Fruit fly (Drosophila melanogaster) whole organism, embryonic: ENCODE measurements around the gene shf.

ENCODE experiments used
- Atf3 ChIP-seq: fragments of 200-800 bp; sonication (Bioruptor generic); optimal IDR thresholded peaks from 3 replicates; lab custom pipeline; 2016; ENCODE audit warnings: missing biosample characterization, missing genetic modification characterization
- BtbVII ChIP-seq: fragments of 200-800 bp; sonication (Bioruptor generic); optimal IDR thresholded peaks from 3 replicates; lab custom pipeline; 2017; ENCODE audit warnings: missing biosample characterization, mild to moderate bottlenecking, missing genetic modification characterization
- CG10565 ChIP-seq: fragments of 200-800 bp; sonication (Bioruptor generic); optimal IDR thresholded peaks from 3 replicates; lab custom pipeline; 2016; ENCODE audit warnings: missing biosample characterization, mild to moderate bottlenecking, missing genetic modification characterization
- CG10654 ChIP-seq: fragments of 200-800 bp; sonication (Bioruptor generic); optimal IDR thresholded peaks from 2 replicates; lab custom pipeline; 2016; ENCODE audit warnings: missing biosample characterization, missing genetic modification characterization
- CG10959 ChIP-seq: fragments of 200-800 bp; sonication (Bioruptor generic); IDR thresholded peaks from 2 replicates; pipeline ENCODE4 v1.3.6; 2022; ENCODE audit warnings: missing biosample characterization, missing genetic modification characterization
- CG11696 ChIP-seq: fragments of 200-800 bp; sonication (Bioruptor generic); IDR thresholded peaks from 2 replicates; pipeline ENCODE4 v1.3.6; 2022; ENCODE audit warnings: missing biosample characterization, missing genetic modification characterization
- CG12659 ChIP-seq: fragments of 200-800 bp; sonication (Bioruptor generic); optimal IDR thresholded peaks from 3 replicates; lab custom pipeline; 2017; ENCODE audit warnings: mild to moderate bottlenecking, missing biosample characterization, missing genetic modification reagents, missing genetic modification characterization
- CG13424 ChIP-seq: fragments of 200-800 bp; sonication (Bioruptor generic); optimal IDR thresholded peaks from 2 replicates; lab custom pipeline; 2019; ENCODE audit warnings: missing biosample characterization, mild to moderate bottlenecking, missing genetic modification characterization, moderate library complexity
- CG14667 ChIP-seq: fragments of 200-800 bp; sonication (Bioruptor generic); IDR thresholded peaks from 2 replicates; pipeline ENCODE4 v1.3.6; 2022; ENCODE audit warnings: missing biosample characterization, missing genetic modification characterization
- CG16813 ChIP-seq: fragments of 200-800 bp; sonication (Bioruptor generic); IDR thresholded peaks from 3 replicates; pipeline ENCODE4 v1.3.6; 2022; ENCODE audit warnings: missing biosample characterization, missing genetic modification characterization; ENCODE audit not compliant: partially characterized antibody
- CG17568 ChIP-seq: fragments of 200-800 bp; sonication (Bioruptor generic); optimal IDR thresholded peaks from 2 replicates; lab custom pipeline; 2018; ENCODE audit warnings: missing biosample characterization, mild to moderate bottlenecking, missing genetic modification characterization, moderate library complexity
- CG1832 ChIP-seq: fragments of 200-800 bp; sonication (Bioruptor generic); optimal IDR thresholded peaks from 2 replicates; lab custom pipeline; 2017; ENCODE audit warnings: missing biosample characterization, mild to moderate bottlenecking, missing genetic modification characterization, inconsistent platforms
- CG2129 ChIP-seq: fragments of 200-800 bp; sonication (Bioruptor generic); IDR thresholded peaks from 2 replicates; pipeline ENCODE4 v1.3.6; 2022; ENCODE audit warnings: missing biosample characterization, missing genetic modification characterization; ENCODE audit not compliant: partially characterized antibody
- CG31388 ChIP-seq: fragments of 200-800 bp; sonication (Bioruptor generic); optimal IDR thresholded peaks from 2 replicates; lab custom pipeline; 2016; ENCODE audit warnings: missing biosample characterization, missing genetic modification characterization
- CG34224 ChIP-seq: fragments of 200-800 bp; sonication (Bioruptor generic); IDR thresholded peaks from 3 replicates; pipeline ENCODE4 v1.3.6; 2022; ENCODE audit warnings: missing biosample characterization, missing genetic modification characterization; ENCODE audit not compliant: partially characterized antibody
- CG4282 ChIP-seq: fragments of 200-800 bp; sonication (Bioruptor generic); optimal IDR thresholded peaks from 2 replicates; lab custom pipeline; 2016; ENCODE audit warnings: missing biosample characterization, missing genetic modification characterization
- CG4617 ChIP-seq: fragments of 200-800 bp; sonication (Bioruptor generic); optimal IDR thresholded peaks from 3 replicates; lab custom pipeline; 2016; ENCODE audit warnings: missing biosample characterization, missing genetic modification characterization, borderline replicate concordance
- CG6654 ChIP-seq: fragments of 200-800 bp; sonication (Bioruptor generic); optimal IDR thresholded peaks from 2 replicates; lab custom pipeline; 2017; ENCODE audit warnings: missing biosample characterization, mild to moderate bottlenecking, missing genetic modification characterization
- CG8281 ChIP-seq: fragments of 200-800 bp; sonication (Bioruptor generic); optimal IDR thresholded peaks from 2 replicates; lab custom pipeline; 2018; ENCODE audit warnings: missing biosample characterization, mild to moderate bottlenecking, missing genetic modification characterization, moderate library complexity
- CG8388 ChIP-seq: fragments of 200-800 bp; sonication (Bioruptor generic); optimal IDR thresholded peaks from 2 replicates; lab custom pipeline; 2019; ENCODE audit warnings: missing biosample characterization, mild to moderate bottlenecking, missing genetic modification characterization, moderate library complexity
- CTCF ChIP-seq: fragments of 200-800 bp; sonication (Bioruptor generic); optimal IDR thresholded peaks from 2 replicates; lab custom pipeline; 2017; ENCODE audit warnings: missing biosample characterization, mild to moderate bottlenecking, missing genetic modification characterization, moderate library complexity
- Dad ChIP-seq: fragments of 200-800 bp; sonication (Bioruptor generic); optimal IDR thresholded peaks from 3 replicates; lab custom pipeline; 2016; ENCODE audit warnings: missing biosample characterization, missing genetic modification characterization
- Doc2 ChIP-seq: fragments of 200-800 bp; sonication (Bioruptor generic); IDR thresholded peaks from 2 replicates; pipeline ENCODE4 v1.3.6; 2022; ENCODE audit warnings: missing biosample characterization, missing genetic modification characterization
- Drgx ChIP-seq: fragments of 200-800 bp; sonication (Bioruptor generic); IDR thresholded peaks from 2 replicates; pipeline ENCODE4 v1.3.6; 2022; ENCODE audit warnings: missing biosample characterization, missing genetic modification characterization
- Gug ChIP-seq: fragments of 200-800 bp; sonication (Bioruptor generic); IDR thresholded peaks from 4 replicates; pipeline ENCODE4 v1.3.6; 2022; ENCODE audit warnings: missing biosample characterization, missing genetic modification characterization
- Hmx ChIP-seq: fragments of 200-800 bp; sonication (Bioruptor generic); optimal IDR thresholded peaks from 2 replicates; lab custom pipeline; 2016; ENCODE audit warnings: missing biosample characterization, missing genetic modification characterization
- Lhr ChIP-seq: fragments of 200-800 bp; sonication (Bioruptor generic); optimal IDR thresholded peaks from 3 replicates; lab custom pipeline; 2017; ENCODE audit warnings: mild to moderate bottlenecking, missing biosample characterization, missing genetic modification reagents, missing genetic modification characterization
- Med ChIP-seq: fragments of 200-800 bp; sonication (Bioruptor generic); peaks from one replicate; lab custom pipeline; 2016; ENCODE audit warnings: missing biosample characterization, missing genetic modification characterization, mild to moderate bottlenecking, inconsistent platforms, moderate library complexity
- NC2β ChIP-seq: fragments of 200-800 bp; sonication (Bioruptor generic); optimal IDR thresholded peaks from 2 replicates; lab custom pipeline; 2016; ENCODE audit warnings: missing biosample characterization, missing genetic modification characterization
- NfI ChIP-seq: fragments of 200-800 bp; sonication (Bioruptor generic); optimal IDR thresholded peaks from 3 replicates; lab custom pipeline; 2018; ENCODE audit warnings: missing biosample characterization, mild to moderate bottlenecking, missing genetic modification characterization, moderate library complexity
- Opbp ChIP-seq: fragments of 200-800 bp; sonication (Bioruptor generic); IDR thresholded peaks from 3 replicates; pipeline ENCODE4 v1.3.6; 2022; ENCODE audit warnings: missing biosample characterization, missing genetic modification characterization; ENCODE audit not compliant: partially characterized antibody
- Optix ChIP-seq: fragments of 200-800 bp; sonication (Bioruptor generic); IDR thresholded peaks from 3 replicates; pipeline ENCODE4 v1.3.6; 2022; ENCODE audit warnings: missing biosample characterization, missing genetic modification characterization
- TFAM ChIP-seq: fragments of 200-800 bp; sonication (Bioruptor generic); optimal IDR thresholded peaks from 2 replicates; lab custom pipeline; 2017; ENCODE audit warnings: missing biosample characterization, missing genetic modification characterization, inconsistent platforms
- aop ChIP-seq: fragments of 200-800 bp; sonication (Bioruptor generic); IDR thresholded peaks from 2 replicates; pipeline ENCODE4 v1.3.6; 2022; ENCODE audit warnings: missing biosample characterization, missing genetic modification characterization
- az2 ChIP-seq: fragments of 200-800 bp; sonication (Bioruptor generic); optimal IDR thresholded peaks from 3 replicates; lab custom pipeline; 2016; ENCODE audit warnings: missing biosample characterization, missing genetic modification characterization
- bcd ChIP-seq: fragments of 200-800 bp; sonication (Bioruptor generic); optimal IDR thresholded peaks from 2 replicates; lab custom pipeline; 2017; ENCODE audit warnings: missing biosample characterization, mild to moderate bottlenecking, missing genetic modification characterization
- corto ChIP-seq: fragments of 200-800 bp; sonication (Bioruptor generic); optimal IDR thresholded peaks from 2 replicates; lab custom pipeline; 2016; ENCODE audit warnings: missing biosample characterization, mild to moderate bottlenecking, missing genetic modification characterization, moderate library complexity
- crp ChIP-seq, 2 experiments: fragments of 200-800 bp; sonication (Bioruptor generic); optimal IDR thresholded peaks; 2 replicates in 1 of 2; 3 replicates in 1 of 2; lab custom pipeline; 2017; ENCODE audit warnings: missing biosample characterization in 2 of 2, missing genetic modification characterization in 2 of 2, mild to moderate bottlenecking in 1 of 2, moderate library complexity in 1 of 2
- eyg ChIP-seq: fragments of 200-800 bp; sonication (Bioruptor generic); optimal IDR thresholded peaks from 3 replicates; lab custom pipeline; 2016; ENCODE audit warnings: missing biosample characterization, missing genetic modification characterization
- gcm ChIP-seq: fragments of 200-800 bp; sonication (Bioruptor generic); optimal IDR thresholded peaks from 2 replicates; lab custom pipeline; 2019; ENCODE audit warnings: missing biosample characterization, mild to moderate bottlenecking, missing genetic modification characterization, moderate library complexity
- her ChIP-seq: fragments of 200-800 bp; sonication (Bioruptor generic); optimal IDR thresholded peaks from 2 replicates; lab custom pipeline; 2016; ENCODE audit warnings: missing biosample characterization, missing genetic modification characterization
- otp ChIP-seq: fragments of 200-800 bp; sonication (Bioruptor generic); IDR thresholded peaks from 3 replicates; pipeline ENCODE4, ENCODE4 v1.3.6; 2022; ENCODE audit warnings: missing biosample characterization, missing genetic modification characterization
- pros ChIP-seq: fragments of 200-800 bp; sonication (Bioruptor generic); optimal IDR thresholded peaks from 3 replicates; lab custom pipeline; 2019; ENCODE audit warnings: missing biosample characterization, mild to moderate bottlenecking, missing genetic modification characterization, moderate library complexity
- slou ChIP-seq: fragments of 200-800 bp; sonication (Bioruptor generic); optimal IDR thresholded peaks from 3 replicates; lab custom pipeline; 2016; ENCODE audit warnings: missing biosample characterization, missing genetic modification characterization
- trh ChIP-seq: fragments of 200-800 bp; sonication (Bioruptor generic); optimal IDR thresholded peaks from 2 replicates; lab custom pipeline; 2016; ENCODE audit warnings: missing biosample characterization, missing genetic modification characterization
- unc-4 ChIP-seq: fragments of 200-800 bp; sonication (Bioruptor generic); IDR thresholded peaks from 2 replicates; pipeline ENCODE4 v1.3.6; 2022; ENCODE audit warnings: missing biosample characterization, missing genetic modification characterization; ENCODE audit not compliant: partially characterized antibody
- unpg ChIP-seq: fragments of 200-800 bp; sonication (Bioruptor generic); optimal IDR thresholded peaks from 3 replicates; lab custom pipeline; 2018; ENCODE audit warnings: missing biosample characterization, mild to moderate bottlenecking, missing genetic modification characterization, moderate library complexity
- vvl ChIP-seq: fragments of 200-800 bp; sonication (Bioruptor generic); IDR thresholded peaks from 2 replicates; pipeline ENCODE4 v1.3.6; 2022; ENCODE audit warnings: missing biosample characterization, missing genetic modification characterization
- zf30C ChIP-seq: fragments of 200-800 bp; sonication (Bioruptor generic); optimal IDR thresholded peaks from 3 replicates; lab custom pipeline; 2018; ENCODE audit warnings: missing biosample characterization, mild to moderate bottlenecking, missing genetic modification characterization

The shf gene

DNA sequence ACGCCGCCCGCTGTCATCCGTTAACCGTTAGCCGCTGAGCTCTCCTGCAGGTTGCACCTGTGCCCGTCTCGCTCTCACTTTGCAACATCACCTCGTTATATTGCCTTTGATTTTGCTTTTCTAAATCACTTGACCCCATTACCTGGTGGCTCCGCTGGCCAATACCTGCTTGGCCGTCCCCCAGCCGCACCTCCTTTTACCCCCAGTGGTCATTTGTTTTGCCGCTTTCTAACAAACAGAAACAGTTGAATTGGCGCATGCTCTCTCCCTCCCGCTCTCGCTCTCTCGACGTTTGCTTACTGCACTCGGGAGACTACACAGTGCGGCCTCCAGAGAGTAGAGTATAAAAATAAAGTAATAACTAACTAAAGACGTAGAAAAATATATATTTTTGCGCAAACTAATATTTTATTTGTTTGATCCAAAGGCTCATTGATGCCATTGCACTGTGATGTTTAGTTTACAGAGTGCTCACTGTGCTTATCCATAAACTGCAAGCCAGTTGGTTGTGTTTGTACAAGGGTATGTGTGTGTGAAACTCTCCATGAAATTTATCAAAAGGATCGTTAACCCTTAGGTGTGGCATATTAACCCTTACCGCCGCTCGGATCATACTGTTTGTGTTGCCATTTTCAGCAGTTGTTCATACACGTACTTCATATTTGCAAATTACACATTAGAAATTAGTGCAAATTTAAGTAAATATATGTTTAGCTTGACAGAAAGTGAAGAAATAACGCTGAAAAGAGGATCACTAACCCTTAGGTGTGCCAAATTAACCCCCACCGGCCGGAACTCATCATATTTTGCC is 25.2 kb upstream of the shf start (continued):
- TF ChIP-seq pros (GFP tag; lab: Kevin White, UChicago) (no peak), bcd (GFP tag; lab: Kevin White, UChicago) (no peak), vvl (GFP tag; lab: Robert Waterston, UW) (peak; percentile 95), aop (peak; percentile 61; the same call in 1 of the 2 replicates), Gug (GFP tag; lab: Robert Waterston, UW) (peak; percentile 90), crp (GFP tag; optimal IDR thresholded peaks at IDR 0.05; lab: Kevin White, UChicago) (peak in 1 of 2 experiments; percentile 17), slou (GFP tag; lab: Kevin White, UChicago) (no peak), CG12659 (peak; percentile 74), her (GFP tag; lab: Kevin White, UChicago) (peak; percentile 59), Drgx (peak; percentile 97), Doc2 (GFP tag; lab: Robert Waterston, UW) (peak; percentile 62; the same call in 1 of the 2 replicates), CG4282 (peak; percentile 30), CG16813 (GFP tag; lab: Robert Waterston, UW) (no peak), Dad (GFP tag; lab: Kevin White, UChicago) (peak; percentile 51), CG4617 (GFP tag; lab: Kevin White, UChicago) (peak; percentile 50), CG8281 (tag; lab: Kevin White, UChicago) (peak; percentile 1), Lhr (GFP tag; lab: Kevin White, UChicago) (peak; percentile 47), CG10654 (peak; percentile 46), NC2β (peak; percentile 56), eyg (no peak), zf30C (GFP tag; lab: Kevin White, UChicago) (no peak), unpg (GFP tag; lab: Kevin White, UChicago) (no peak), CG17568 (GFP tag; lab: Kevin White, UChicago) (no peak), Hmx (GFP tag; lab: Kevin White, UChicago) (no peak), CG10565 (no peak), CG11696 (GFP tag; lab: Robert Waterston, UW) (peak; percentile 72), CTCF (no peak), Opbp (GFP tag; lab: Robert Waterston, UW) (no peak), CG6654 (GFP tag; lab: Kevin White, UChicago) (peak; percentile 3), CG1832 (GFP tag; lab: Kevin White, UChicago) (peak; percentile 53), TFAM (GFP tag; lab: Kevin White, UChicago) (peak; percentile 40), CG14667 (GFP tag; lab: Robert Waterston, UW) (peak; percentile 84), gcm (no peak), CG10959 (GFP tag; lab: Robert Waterston, UW) (peak; percentile 86), CG13424 (tag; lab: Kevin White, UChicago) (peak; percentile 70), CG34224 (no peak), unc-4 (GFP tag; lab: Robert Waterston, UW) (no peak), CG2129 (GFP tag; lab: Robert Waterston, UW) (no peak), Optix (GFP tag; lab: Robert Waterston, UW) (peak; percentile 89), corto (GFP tag; lab: Kevin White, UChicago) (peak; percentile 93), Med (GFP tag; lab: Kevin White, UChicago) (peak; percentile 96), BtbVII (GFP tag; lab: Kevin White, UChicago) (peak; percentile 13), trh (GFP tag; lab: Kevin White, UChicago) (no peak), CG31388 (GFP tag; lab: Kevin White, UChicago) (peak; percentile 31), otp (peak; percentile 89), NfI (GFP tag; lab: Kevin White, UChicago) (peak; percentile 76), az2 (GFP tag; lab: Kevin White, UChicago) (peak; percentile 87), CG8388 (GFP tag; lab: Kevin White, UChicago) (no peak), Atf3 (peak; percentile 66)
